Fruit fly (Drosophila melanogaster) whole organism, embryonic: ENCODE data around the gene SP1173.

Source experiments
- BtbVII ChIP-seq: fragments of 200-800 bp; sonication (Bioruptor generic); optimal IDR thresholded peaks from 3 replicates; lab custom pipeline; 2017; ENCODE audit warnings: missing biosample characterization, mild to moderate bottlenecking, missing genetic modification characterization
- CG1024 ChIP-seq: fragments of 200-800 bp; sonication (Bioruptor generic); IDR thresholded peaks from 2 replicates; pipeline ENCODE4 v1.3.6; 2022; ENCODE audit warnings: missing biosample characterization, missing genetic modification characterization
- CG10959 ChIP-seq: fragments of 200-800 bp; sonication (Bioruptor generic); IDR thresholded peaks from 2 replicates; pipeline ENCODE4 v1.3.6; 2022; ENCODE audit warnings: missing biosample characterization, missing genetic modification characterization
- CG11093 ChIP-seq: fragments of 200-800 bp; sonication (Bioruptor generic); IDR thresholded peaks from 3 replicates; pipeline ENCODE4 v1.3.6; 2022; ENCODE audit warnings: missing biosample characterization, missing genetic modification characterization
- CG11398 ChIP-seq: fragments of 200-800 bp; sonication (Bioruptor generic); optimal IDR thresholded peaks from 2 replicates; lab custom pipeline; 2016; ENCODE audit warnings: missing biosample characterization, missing genetic modification characterization
- CG14050 ChIP-seq: fragments of 200-800 bp; sonication (Bioruptor generic); IDR thresholded peaks from 3 replicates; pipeline ENCODE4 v1.3.6; 2022; ENCODE audit warnings: missing biosample characterization, missing genetic modification characterization
- CG15073 ChIP-seq: fragments of 200-800 bp; sonication (Bioruptor generic); optimal IDR thresholded peaks from 2 replicates; lab custom pipeline; 2016; ENCODE audit warnings: missing biosample characterization, missing genetic modification characterization
- CG15696 ChIP-seq: fragments of 200-800 bp; sonication (Bioruptor generic); optimal IDR thresholded peaks from 2 replicates; lab custom pipeline; 2019; ENCODE audit warnings: missing biosample characterization, mild to moderate bottlenecking, missing genetic modification characterization, moderate library complexity
- CG1647 ChIP-seq: fragments of 200-800 bp; sonication (Bioruptor generic); optimal IDR thresholded peaks from 3 replicates; lab custom pipeline; 2016; ENCODE audit warnings: missing biosample characterization, missing genetic modification characterization
- CG16813 ChIP-seq: fragments of 200-800 bp; sonication (Bioruptor generic); IDR thresholded peaks from 3 replicates; pipeline ENCODE4 v1.3.6; 2022; ENCODE audit warnings: missing biosample characterization, missing genetic modification characterization; ENCODE audit not compliant: partially characterized antibody
- CG17359 ChIP-seq: fragments of 200-800 bp; sonication (Bioruptor generic); optimal IDR thresholded peaks from 3 replicates; lab custom pipeline; 2018; ENCODE audit warnings: missing biosample characterization, mild to moderate bottlenecking, missing genetic modification characterization, moderate library complexity
- CG17829 ChIP-seq: fragments of 200-800 bp; optimal IDR thresholded peaks from 2 replicates; lab custom pipeline; 2019; ENCODE audit warnings: missing biosample characterization, mild to moderate bottlenecking, missing genetic modification characterization, moderate library complexity
- CG17912 ChIP-seq: fragments of 200-800 bp; sonication (Bioruptor generic); optimal IDR thresholded peaks from 2 replicates; lab custom pipeline; 2018; ENCODE audit warnings: missing biosample characterization, mild to moderate bottlenecking, missing genetic modification characterization
- CG3065 ChIP-seq: fragments of 200-800 bp; sonication (Bioruptor generic); optimal IDR thresholded peaks from 2 replicates; lab custom pipeline; 2016; ENCODE audit warnings: missing biosample characterization, missing genetic modification characterization
- CG31365 ChIP-seq: fragments of 200-800 bp; sonication (Bioruptor generic); optimal IDR thresholded peaks from 2 replicates; lab custom pipeline; 2018; ENCODE audit warnings: missing biosample characterization, mild to moderate bottlenecking, missing genetic modification characterization
- CG33557 ChIP-seq: fragments of 200-800 bp; sonication (Bioruptor generic); optimal IDR thresholded peaks from 2 replicates; lab custom pipeline; 2019; ENCODE audit warnings: missing biosample characterization, mild to moderate bottlenecking, missing genetic modification characterization, moderate library complexity
- CG34422 ChIP-seq: fragments of 200-800 bp; sonication (Bioruptor generic); IDR thresholded peaks from 3 replicates; pipeline ENCODE4 v1.3.6; 2022; ENCODE audit warnings: missing biosample characterization, missing genetic modification characterization
- CG4404 ChIP-seq: fragments of 200-800 bp; sonication (Bioruptor generic); IDR thresholded peaks from 2 replicates; pipeline ENCODE4 v1.3.6; 2022; ENCODE audit warnings: missing biosample characterization, missing genetic modification characterization
- CG7963 ChIP-seq: fragments of 200-800 bp; sonication (Bioruptor generic); IDR thresholded peaks from 3 replicates; pipeline ENCODE4 v1.3.6; 2022; ENCODE audit warnings: missing biosample characterization, missing genetic modification characterization; ENCODE audit not compliant: partially characterized antibody
- CG9727 ChIP-seq: fragments of 200-800 bp; sonication (Bioruptor generic); optimal IDR thresholded peaks from 3 replicates; lab custom pipeline; 2017; ENCODE audit warnings: missing biosample characterization, mild to moderate bottlenecking, missing genetic modification characterization
- D ChIP-seq, 2 experiments: fragments of 200-800 bp in 1 of 2; fragments of >200 bp in 1 of 2; sonication (Bioruptor generic) in 1 of 2; optimal IDR thresholded peaks; 2 replicates in 1 of 2; 3 replicates in 1 of 2; lab custom pipeline; 2017; ENCODE audit warnings: mild to moderate bottlenecking in 1 of 2, missing biosample characterization in 1 of 2, missing genetic modification characterization in 1 of 2, missing genetic modification reagents in 1 of 2
- Dref ChIP-seq: fragments of 200-800 bp; sonication (Bioruptor generic); IDR thresholded peaks from 2 replicates; pipeline ENCODE4 v1.3.6; 2022; ENCODE audit warnings: missing biosample characterization, missing genetic modification characterization
- Gsc ChIP-seq: fragments of 200-800 bp; sonication (Bioruptor generic); IDR thresholded peaks from 2 replicates; pipeline ENCODE4 v1.3.6; 2022; ENCODE audit warnings: missing biosample characterization, missing genetic modification characterization
- H2.0 ChIP-seq: fragments of 200-800 bp; sonication (Bioruptor generic); IDR thresholded peaks from 2 replicates; pipeline ENCODE4 v1.3.6; 2022; ENCODE audit warnings: missing biosample characterization, missing genetic modification characterization
- HLHmδ ChIP-seq: fragments of 200-800 bp; sonication (Bioruptor generic); optimal IDR thresholded peaks from 2 replicates; lab custom pipeline; 2018; ENCODE audit warnings: missing biosample characterization, mild to moderate bottlenecking, missing genetic modification characterization, moderate library complexity
- Hsf ChIP-seq: fragments of 200-800 bp; sonication (Bioruptor generic); optimal IDR thresholded peaks from 3 replicates; lab custom pipeline; 2016; ENCODE audit warnings: missing biosample characterization, missing genetic modification characterization
- Med ChIP-seq: fragments of 200-800 bp; sonication (Bioruptor generic); peaks from one replicate; lab custom pipeline; 2016; ENCODE audit warnings: missing biosample characterization, missing genetic modification characterization, mild to moderate bottlenecking, inconsistent platforms, moderate library complexity
- Oaz ChIP-seq: fragments of 200-800 bp; sonication (Bioruptor generic); IDR thresholded peaks from 2 replicates; pipeline ENCODE4 v1.3.6; 2022; ENCODE audit warnings: missing biosample characterization, missing genetic modification characterization
- Pdp1 ChIP-seq, 2 experiments: fragments of 200-800 bp; sonication (Bioruptor generic); optimal IDR thresholded peaks; 3 replicates each; lab custom pipeline; 2016; ENCODE audit warnings: missing biosample characterization in 2 of 2, missing genetic modification characterization in 2 of 2, mild to moderate bottlenecking in 1 of 2, moderate library complexity in 1 of 2
- Ravus ChIP-seq: fragments of 200-800 bp; sonication (Bioruptor generic); IDR thresholded peaks from 2 replicates; pipeline ENCODE4 v1.3.6; 2022; ENCODE audit warnings: missing biosample characterization, missing genetic modification characterization
- cato ChIP-seq: fragments of 200-800 bp; sonication (Bioruptor generic); optimal IDR thresholded peaks from 2 replicates; lab custom pipeline; 2016; ENCODE audit warnings: missing biosample characterization, missing genetic modification characterization, borderline replicate concordance
- ci ChIP-seq: fragments of 200-800 bp; sonication (Bioruptor generic); IDR thresholded peaks from 3 replicates; pipeline ENCODE4 v1.3.6; 2022; ENCODE audit warnings: missing biosample characterization, missing genetic modification characterization
- ewg ChIP-seq: fragments of 200-800 bp; sonication (Bioruptor generic); optimal IDR thresholded peaks from 3 replicates; lab custom pipeline; 2017; ENCODE audit warnings: mild to moderate bottlenecking, missing biosample characterization, missing genetic modification reagents, missing genetic modification characterization
- fd96Cb ChIP-seq: fragments of 200-800 bp; sonication (Bioruptor generic); optimal IDR thresholded peaks from 2 replicates; lab custom pipeline; 2018; ENCODE audit warnings: missing biosample characterization, mild to moderate bottlenecking, missing genetic modification characterization, moderate library complexity
- grau ChIP-seq: fragments of 200-800 bp; optimal IDR thresholded peaks from 3 replicates; lab custom pipeline; 2019; ENCODE audit warnings: missing biosample characterization, mild to moderate bottlenecking, missing genetic modification characterization, moderate library complexity
- hkb ChIP-seq, 2 experiments: fragments of 200-800 bp in 1 of 2; fragments of >200 bp in 1 of 2; sonication (Bioruptor generic) in 1 of 2; IDR thresholded peaks in 1 of 2; optimal IDR thresholded peaks in 1 of 2; 2 replicates each; pipeline versions ENCODE4 v1.3.6 to Lab custom; 2017 to 2022; ENCODE audit warnings: missing biosample characterization in 1 of 2, missing genetic modification characterization in 1 of 2
- ind ChIP-seq: fragments of 200-800 bp; sonication (Bioruptor generic); optimal IDR thresholded peaks from 3 replicates; lab custom pipeline; 2016; ENCODE audit warnings: missing biosample characterization, missing genetic modification characterization
- lmd ChIP-seq: fragments of 200-800 bp; sonication (Bioruptor generic); IDR thresholded peaks from 2 replicates; pipeline ENCODE4 v1.3.6; 2022; ENCODE audit warnings: missing biosample characterization, missing genetic modification characterization
- mirr ChIP-seq: fragments of 200-800 bp; sonication (Bioruptor generic); optimal IDR thresholded peaks from 3 replicates; lab custom pipeline; 2018; ENCODE audit warnings: missing biosample characterization, mild to moderate bottlenecking, missing genetic modification characterization
- org-1 ChIP-seq: fragments of 200-800 bp; sonication (Bioruptor generic); optimal IDR thresholded peaks from 2 replicates; lab custom pipeline; 2017; ENCODE audit warnings: missing biosample characterization, missing genetic modification characterization
- pita ChIP-seq: fragments of 200-800 bp; sonication (Bioruptor generic); optimal IDR thresholded peaks from 2 replicates; lab custom pipeline; 2017; ENCODE audit warnings: missing biosample characterization, mild to moderate bottlenecking, missing genetic modification characterization
- pnt ChIP-seq: fragments of 200-800 bp; sonication (Bioruptor generic); optimal IDR thresholded peaks from 3 replicates; lab custom pipeline; 2016; ENCODE audit warnings: missing biosample characterization, missing genetic modification characterization
- pros ChIP-seq: fragments of 200-800 bp; sonication (Bioruptor generic); optimal IDR thresholded peaks from 3 replicates; lab custom pipeline; 2019; ENCODE audit warnings: missing biosample characterization, mild to moderate bottlenecking, missing genetic modification characterization, moderate library complexity
- pum ChIP-seq: fragments of 200-800 bp; sonication (Bioruptor generic); optimal IDR thresholded peaks from 2 replicates; lab custom pipeline; 2016; ENCODE audit warnings: missing biosample characterization, missing genetic modification characterization
- row ChIP-seq: fragments of 200-800 bp; sonication (Bioruptor generic); IDR thresholded peaks from 3 replicates; pipeline ENCODE4 v1.3.6; 2022; ENCODE audit warnings: missing biosample characterization, missing genetic modification characterization
- run ChIP-seq: fragments of 200-800 bp; sonication (Bioruptor generic); optimal IDR thresholded peaks from 3 replicates; lab custom pipeline; 2018; ENCODE audit warnings: missing biosample characterization, mild to moderate bottlenecking, missing genetic modification characterization
- slbo ChIP-seq: fragments of 200-800 bp; sonication (Bioruptor generic); IDR thresholded peaks from 2 replicates; pipeline ENCODE4 v1.3.6; 2022; ENCODE audit warnings: missing biosample characterization, missing genetic modification characterization
- trem ChIP-seq: fragments of 200-800 bp; optimal IDR thresholded peaks from 3 replicates; lab custom pipeline; 2019; ENCODE audit warnings: missing biosample characterization, mild to moderate bottlenecking, missing genetic modification characterization, moderate library complexity

The SP1173 gene

DNA sequence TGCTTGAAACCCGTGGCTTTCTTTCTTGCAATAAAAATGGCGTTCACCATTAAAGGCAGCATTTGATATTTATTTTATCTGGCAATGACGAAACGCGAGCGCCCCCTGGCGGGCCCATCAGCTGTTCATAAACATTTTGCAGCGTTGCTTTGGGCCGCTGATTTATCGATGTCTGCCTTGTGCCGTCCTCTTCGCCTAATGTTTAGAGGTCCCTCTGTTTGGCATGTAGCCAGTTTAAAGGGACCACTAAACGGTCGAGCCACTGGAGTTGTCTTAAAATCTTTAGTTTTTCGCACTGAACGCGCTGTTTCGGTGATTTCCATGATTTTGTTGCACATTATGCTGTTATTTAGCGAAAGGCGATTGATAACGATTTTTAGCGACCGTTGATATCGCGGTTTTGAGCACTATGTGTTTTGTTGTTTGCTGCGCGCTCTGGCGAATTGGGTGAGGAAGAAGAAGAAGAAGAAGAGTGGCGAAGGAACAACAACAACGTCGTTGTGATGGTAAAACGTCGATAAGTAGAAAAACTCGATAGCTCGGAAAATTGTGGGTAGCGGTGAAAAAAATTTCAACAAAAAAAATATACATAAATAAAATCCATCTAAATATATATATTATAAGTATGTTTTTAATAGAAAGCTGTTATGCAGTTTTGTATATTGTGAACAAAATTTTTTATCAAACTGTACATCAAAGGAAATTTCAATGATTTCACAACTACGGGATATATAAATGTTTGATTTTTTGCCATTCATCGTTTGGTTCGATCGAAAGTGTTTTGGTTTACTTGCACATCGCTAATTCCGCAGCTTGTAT is 49.2 kb upstream of the SP1173 start, which contains the start of the genes velo and Sbds (continued):
- TF ChIP-seq CG31365, result no peak
- TF ChIP-seq CG15696 (tag; lab: Kevin White, UChicago), result peak; percentile 58
- TF ChIP-seq CG17912 (GFP tag; lab: Kevin White, UChicago), result peak; percentile 37
- peak; percentile 60 for TF ChIP-seq grau (tag; lab: Kevin White, UChicago)
- no peak for TF ChIP-seq pros (GFP tag; lab: Kevin White, UChicago)
- TF ChIP-seq H2.0 (GFP tag; lab: Robert Waterston, UW), result no peak
- TF ChIP-seq CG33557, result peak; percentile 39
- TF ChIP-seq HLHmδ, result peak; percentile 24
- TF ChIP-seq BtbVII (GFP tag; lab: Kevin White, UChicago), result peak; percentile 2
- peak; percentile 35; the same call in 1 of the 2 replicates for TF ChIP-seq lmd
- no peak for TF ChIP-seq pita (GFP tag; lab: Kevin White, UChicago)
- peak; percentile 83 for TF ChIP-seq CG34422 (GFP tag; lab: Robert Waterston, UW)
- peak; percentile 11 for TF ChIP-seq fd96Cb (tag; lab: Kevin White, UChicago)
- TF ChIP-seq CG3065, result peak; percentile 6
- TF ChIP-seq ewg (GFP tag; lab: Kevin White, UChicago), result no peak
- no peak for TF ChIP-seq Oaz (GFP tag; lab: Robert Waterston, UW)
- TF ChIP-seq CG11398 (GFP tag; lab: Kevin White, UChicago), result no peak
- no peak for TF ChIP-seq CG11093 (GFP tag; lab: Robert Waterston, UW)
- no peak for TF ChIP-seq pnt (GFP tag; lab: Kevin White, UChicago)
- no peak for TF ChIP-seq run (tag; lab: Kevin White, UChicago)
- peak; percentile 57; the same call in 2 of the 3 replicates for TF ChIP-seq ci
- TF ChIP-seq Ravus (GFP tag; lab: Robert Waterston, UW), result no peak
- peak; percentile 86 for TF ChIP-seq Dref (GFP tag; lab: Robert Waterston, UW)
- no peak for TF ChIP-seq org-1 (GFP tag; lab: Kevin White, UChicago)
- peak; percentile 47 for TF ChIP-seq CG17829
- TF ChIP-seq CG7963 (GFP tag; lab: Robert Waterston, UW), result 0 out of 3 replicates have a peak, but pooled peaks have one; percentile 10
- no peak for TF ChIP-seq CG15073 (GFP tag; lab: Kevin White, UChicago)
- no peak for TF ChIP-seq CG1647 (GFP tag; lab: Kevin White, UChicago)
- peak; percentile 10 for TF ChIP-seq CG17359 (tag; lab: Kevin White, UChicago)
- peak; percentile 89 for TF ChIP-seq row
- no peak for TF ChIP-seq CG10959 (GFP tag; lab: Robert Waterston, UW)
- TF ChIP-seq Med, result peak; percentile 85
- peak; percentile 42 for TF ChIP-seq mirr
- TF ChIP-seq trem (tag; lab: Kevin White, UChicago), result peak; percentile 48
- TF ChIP-seq slbo, result peak; percentile 73
- no peak for TF ChIP-seq CG1024 (GFP tag; lab: Robert Waterston, UW)
- TF ChIP-seq Gsc (GFP tag; lab: Robert Waterston, UW), result no peak
- TF ChIP-seq hkb (optimal IDR thresholded peaks at IDR 0.05; lab: Kevin White, UChicago), result no peak
- peak; percentile 45 for TF ChIP-seq hkb (GFP tag; IDR thresholded peaks at IDR 0.05; lab: Robert Waterston, UW)
- peak; percentile 86 for TF ChIP-seq D (optimal IDR thresholded peaks at IDR 0.05; lab: Kevin White, UChicago)
- no peak for TF ChIP-seq D (GFP tag; optimal IDR thresholded peaks at IDR 0.05; lab: Kevin White, UChicago)
- peak; percentile 55 for TF ChIP-seq ind
- peak; percentile 52 for TF ChIP-seq CG9727 (GFP tag; lab: Kevin White, UChicago)
- no peak for TF ChIP-seq CG14050 (GFP tag; lab: Robert Waterston, UW)
- peak; percentile 6 to 41 for TF ChIP-seq Pdp1 (GFP tag; optimal IDR thresholded peaks at IDR 0.05; lab: Kevin White, UChicago)
- no peak for TF ChIP-seq Hsf (GFP tag; lab: Kevin White, UChicago)
- no peak for TF ChIP-seq pum (GFP tag; lab: Kevin White, UChicago)
- TF ChIP-seq CG4404, result peak; percentile 22; the same call in 1 of the 2 replicates
- TF ChIP-seq CG16813, result peak; percentile 56
- TF ChIP-seq cato (GFP tag; lab: Kevin White, UChicago), result no peak
